Fruit fly (Drosophila melanogaster): Measurements from ENCODE around the gene tefu.
A peak's percentile ranks its signal among the peaks of the same experiment; 100 is the strongest.

tefu gene

dm6 chr3R:15198052-15198793 lies 43.8 kb downstream of the tefu start (continued):
- TF ChIP-seq Deaf1 (tag; optimal IDR thresholded peaks at IDR 0.05) (peak; percentile 80), CG30431 (GFP tag; optimal IDR thresholded peaks at IDR 0.05) (no peak), Xrp1 (GFP tag; IDR thresholded peaks at IDR 0.05) (no peak), Hey (tag; optimal IDR thresholded peaks at IDR 0.05) (peak; percentile 26), CG4854 (GFP tag; optimal IDR thresholded peaks at IDR 0.05) (no peak), sd (tag; optimal IDR thresholded peaks at IDR 0.05) (peak; percentile 36), CG6765 (GFP tag; optimal IDR thresholded peaks at IDR 0.05) (peak; percentile 4), zfh1 (GFP tag; IDR thresholded peaks at IDR 0.05) (no peak), Med (GFP tag) (peak; percentile 16), H15 (GFP tag; IDR thresholded peaks at IDR 0.05) (no peak), CG15073 (GFP tag; optimal IDR thresholded peaks at IDR 0.05) (no peak), Ravus (GFP tag; IDR thresholded peaks at IDR 0.05) (no peak), fd64A (GFP tag; optimal IDR thresholded peaks at IDR 0.05) (no peak), ranshi (GFP tag; IDR thresholded peaks at IDR 0.05) (no peak), CG13775 (GFP tag; optimal IDR thresholded peaks at IDR 0.05) (no peak)

- TF ChIP-seq eve (GFP tag; optimal IDR thresholded peaks at IDR 0.05) = no peak
- no peak for TF ChIP-seq CG12071 (GFP tag; optimal IDR thresholded peaks at IDR 0.05)
- peak; percentile 6 for TF ChIP-seq CG7987 (GFP tag; optimal IDR thresholded peaks at IDR 0.05)
- TF ChIP-seq CG14860 (GFP tag; IDR thresholded peaks at IDR 0.05; ENCODE audit: partially characterized antibody) = no peak
- TF ChIP-seq Lhr (GFP tag; optimal IDR thresholded peaks at IDR 0.05) = no peak
- TF ChIP-seq D19A (tag; optimal IDR thresholded peaks at IDR 0.05) = no peak
- TF ChIP-seq CG1647 (GFP tag; optimal IDR thresholded peaks at IDR 0.05) = no peak
- TF ChIP-seq CG17568 (GFP tag; optimal IDR thresholded peaks at IDR 0.05) = no peak
- no peak for TF ChIP-seq knrl (GFP tag; IDR thresholded peaks at IDR 0.05; ENCODE audit: partially characterized antibody)
- TF ChIP-seq CG13296 (GFP tag; optimal IDR thresholded peaks at IDR 0.05) = peak; percentile 20
- no peak for TF ChIP-seq Dip2 (GFP tag; IDR thresholded peaks at IDR 0.05)
- TF ChIP-seq CG18476 (GFP tag; optimal IDR thresholded peaks at IDR 0.05) = peak; percentile 24
- no peak for TF ChIP-seq BEAF-32 (GFP tag; optimal IDR thresholded peaks at IDR 0.05)
- no peak for TF ChIP-seq disco-r (GFP tag; optimal IDR thresholded peaks at IDR 0.05)
- TF ChIP-seq CG4328 (GFP tag; optimal IDR thresholded peaks at IDR 0.05) = no peak
- peak; percentile 24 for TF ChIP-seq sug (tag; optimal IDR thresholded peaks at IDR 0.05)
- TF ChIP-seq lab (GFP tag; optimal IDR thresholded peaks at IDR 0.05) = peak; percentile 20
- TF ChIP-seq Side (GFP tag; optimal IDR thresholded peaks at IDR 0.05) = no peak
- peak; percentile 1 for TF ChIP-seq CG6765 (GFP tag; optimal IDR thresholded peaks at IDR 0.05)
- peak; percentile 10 for TF ChIP-seq Med (GFP tag)
- TF ChIP-seq CG10543 (GFP tag; optimal IDR thresholded peaks at IDR 0.05) = peak; percentile 39
- peak; percentile 5 for TF ChIP-seq CG18599 (GFP tag; optimal IDR thresholded peaks at IDR 0.05)
- peak; percentile 18 for TF ChIP-seq Fer1 (GFP tag; optimal IDR thresholded peaks at IDR 0.05)
- peak; percentile 25 for TF ChIP-seq CG13894 (tag; optimal IDR thresholded peaks at IDR 0.05)
- TF ChIP-seq CG2678 (tag; optimal IDR thresholded peaks at IDR 0.05) = peak; percentile 2
- peak; percentile 36; the same call in 1 of the 2 replicates for TF ChIP-seq Awh (GFP tag; IDR thresholded peaks at IDR 0.05)
- TF ChIP-seq Pdp1 (GFP tag; optimal IDR thresholded peaks at IDR 0.05) = peak in 1 of 2 experiments; percentile 74
- TF ChIP-seq Aef1 (GFP tag; IDR thresholded peaks at IDR 0.05) = no peak
- no peak for TF ChIP-seq CG7745 (tag; optimal IDR thresholded peaks at IDR 0.05)
- TF ChIP-seq ab (GFP tag; optimal IDR thresholded peaks at IDR 0.05) = no peak
- TF ChIP-seq CG13775 (GFP tag; optimal IDR thresholded peaks at IDR 0.05) = no peak
- TF ChIP-seq ro (GFP tag; IDR thresholded peaks at IDR 0.05) = no peak
- TF ChIP-seq HHEX (GFP tag; optimal IDR thresholded peaks at IDR 0.05) = peak; percentile 12
- no peak for TF ChIP-seq CG8388 (GFP tag; optimal IDR thresholded peaks at IDR 0.05)
- TF ChIP-seq HmgD (GFP tag; optimal IDR thresholded peaks at IDR 0.05) = no peak
- TF ChIP-seq pho (GFP tag; optimal IDR thresholded peaks at IDR 0.05) = no peak
Observed at dm6 chr3R:15197373-15197772, 44.7 kb downstream of the tefu start.

All from whole organism, embryonic.